Worm (Caenorhabditis elegans) whole organism, late embryonic: ENCODE data around the gene srx-88.

Experiments used
- C08G9.2 ChIP-seq: sonication (generic microtip); optimal IDR thresholded peaks from 2 replicates; lab custom pipeline; 2016; ENCODE audit warnings: mild to moderate bottlenecking, missing genetic modification characterization, moderate library complexity, missing compliant biosample characterization
- F13H6.1 ChIP-seq: sonication (generic microtip); optimal IDR thresholded peaks from 2 replicates; lab custom pipeline; 2016; ENCODE audit warnings: missing genetic modification characterization, missing compliant biosample characterization
- K02D7.2 ChIP-seq: sonication (generic microtip); optimal IDR thresholded peaks from 2 replicates; lab custom pipeline; 2017; ENCODE audit warnings: mild to moderate bottlenecking, missing genetic modification characterization, missing compliant biosample characterization
- K09A11.1 ChIP-seq: sonication (generic microtip); optimal IDR thresholded peaks from 2 replicates; lab custom pipeline; 2017; ENCODE audit warnings: antibody characterized with exemption, mild to moderate bottlenecking, missing genetic modification characterization, missing compliant biosample characterization; ENCODE audit not compliant: insufficient read depth
- Y22D7AL.16 ChIP-seq: sonication (generic microtip); optimal IDR thresholded peaks from 2 replicates; lab custom pipeline; 2016; ENCODE audit warnings: missing genetic modification characterization, missing compliant biosample characterization
- ama-1 ChIP-seq: fragments of 150-350 bp; optimal IDR thresholded peaks from 2 replicates; lab custom pipeline; 2014
- ceh-14 ChIP-seq: sonication (generic microtip); optimal IDR thresholded peaks from 2 replicates; lab custom pipeline; 2016; ENCODE audit warnings: missing genotype, missing genetic modification characterization, missing compliant biosample characterization
- ceh-18 ChIP-seq: sonication (generic microtip); optimal IDR thresholded peaks from 2 replicates; lab custom pipeline; 2016; ENCODE audit warnings: missing genetic modification characterization, missing compliant biosample characterization
- ceh-19 ChIP-seq: fragments of 200-800 bp; sonication (Bioruptor generic); optimal IDR thresholded peaks from 2 replicates; lab custom pipeline; 2018; ENCODE audit warnings: mild to moderate bottlenecking, missing genetic modification characterization, missing compliant biosample characterization
- ceh-2 ChIP-seq: sonication (generic microtip); optimal IDR thresholded peaks from 2 replicates; lab custom pipeline; 2016; ENCODE audit warnings: missing genotype, missing genetic modification characterization, missing compliant biosample characterization
- ceh-30 ChIP-seq: fragments of 150-350 bp; optimal IDR thresholded peaks from 2 replicates; lab custom pipeline; 2014; ENCODE audit warnings: missing biosample characterization, missing genetic modification characterization
- ceh-31 ChIP-seq: sonication (generic microtip); optimal IDR thresholded peaks from 2 replicates; lab custom pipeline; 2016; ENCODE audit warnings: missing genetic modification characterization, missing compliant biosample characterization
- ceh-48 ChIP-seq: sonication (generic microtip); optimal IDR thresholded peaks from 2 replicates; lab custom pipeline; 2016; ENCODE audit warnings: missing genetic modification characterization, inconsistent platforms, missing compliant biosample characterization
- che-1 ChIP-seq: sonication (generic microtip); optimal IDR thresholded peaks from 2 replicates; lab custom pipeline; 2016; ENCODE audit warnings: mild to moderate bottlenecking, missing genetic modification characterization, missing compliant biosample characterization
- dmd-4 ChIP-seq: sonication (generic microtip); optimal IDR thresholded peaks from 2 replicates; lab custom pipeline; 2016; ENCODE audit warnings: borderline replicate concordance, missing genetic modification characterization, missing compliant biosample characterization
- elt-2 ChIP-seq: sonication (generic microtip); optimal IDR thresholded peaks from 2 replicates; lab custom pipeline; 2016; ENCODE audit warnings: missing genetic modification reagents, missing genetic modification characterization, missing compliant biosample characterization
- eyg-1 ChIP-seq: sonication (generic microtip); optimal IDR thresholded peaks from 2 replicates; lab custom pipeline; 2016; ENCODE audit warnings: missing genotype, missing genetic modification characterization, missing compliant biosample characterization
- hlh-30 ChIP-seq: sonication (generic microtip); optimal IDR thresholded peaks from 2 replicates; lab custom pipeline; 2017; ENCODE audit warnings: antibody characterized with exemption, missing genetic modification characterization, missing compliant biosample characterization; ENCODE audit not compliant: insufficient read depth
- hlh-6 ChIP-seq: sonication (generic microtip); optimal IDR thresholded peaks from 2 replicates; lab custom pipeline; 2016; ENCODE audit warnings: missing genotype, missing genetic modification characterization, missing compliant biosample characterization
- lin-11 ChIP-seq: fragments of 200-800 bp; sonication (Bioruptor generic); optimal IDR thresholded peaks from 2 replicates; lab custom pipeline; 2018; ENCODE audit warnings: mild to moderate bottlenecking, missing genetic modification characterization, missing compliant biosample characterization
- madf-2 ChIP-seq: sonication (generic microtip); optimal IDR thresholded peaks from 2 replicates; lab custom pipeline; 2017; ENCODE audit warnings: missing genetic modification characterization, missing compliant biosample characterization
- mec-3 ChIP-seq: sonication (generic microtip); optimal IDR thresholded peaks from 2 replicates; lab custom pipeline; 2016; ENCODE audit warnings: borderline replicate concordance, missing genetic modification characterization, missing compliant biosample characterization
- nhr-232 ChIP-seq: sonication (generic microtip); optimal IDR thresholded peaks from 2 replicates; lab custom pipeline; 2016; ENCODE audit warnings: missing genetic modification characterization, missing compliant biosample characterization
- pat-9 ChIP-seq: fragments of 200-800 bp; sonication (Bioruptor generic); optimal IDR thresholded peaks from 2 replicates; lab custom pipeline; 2018; ENCODE audit warnings: mild to moderate bottlenecking, missing genetic modification characterization, moderate library complexity, missing compliant biosample characterization
- pros-1 ChIP-seq: fragments of 150-350 bp; optimal IDR thresholded peaks from 2 replicates; lab custom pipeline; 2014; ENCODE audit warnings: missing biosample characterization, missing genetic modification reagents, missing genetic modification characterization
- sdc-2 ChIP-seq: sonication (generic microtip); optimal IDR thresholded peaks from 2 replicates; lab custom pipeline; 2016; ENCODE audit warnings: missing genotype, missing genetic modification characterization, missing compliant biosample characterization
- sox-4 ChIP-seq: sonication (generic microtip); optimal IDR thresholded peaks from 2 replicates; lab custom pipeline; 2017; ENCODE audit warnings: mild to moderate bottlenecking, missing genetic modification characterization, inconsistent platforms, missing compliant biosample characterization
- ttx-3 ChIP-seq: sonication (generic microtip); optimal IDR thresholded peaks from 2 replicates; lab custom pipeline; 2016; ENCODE audit warnings: missing genetic modification reagents, missing genetic modification characterization, missing compliant biosample characterization
- unc-3 ChIP-seq, 2 experiments: fragments of 200-800 bp in 1 of 2; sonication (Bioruptor generic) in 1 of 2; sonication (generic microtip) in 1 of 2; conservative IDR thresholded peaks in 1 of 2; optimal IDR thresholded peaks in 1 of 2; 2 replicates each; pipeline versions ENCODE4 v1.3.6 to Lab custom; 2016 to 2022; ENCODE audit warnings: missing compliant biosample characterization in 2 of 2, missing genetic modification characterization in 2 of 2, missing genetic modification reagents in 1 of 2
- unc-42 ChIP-seq: sonication (generic microtip); optimal IDR thresholded peaks from 2 replicates; lab custom pipeline; 2016; ENCODE audit warnings: missing genotype, missing genetic modification characterization, missing compliant biosample characterization
- unc-86 ChIP-seq: sonication (generic microtip); optimal IDR thresholded peaks from 2 replicates; lab custom pipeline; 2016; ENCODE audit warnings: missing genetic modification characterization, missing compliant biosample characterization
- ztf-16 ChIP-seq: sonication (generic microtip); optimal IDR thresholded peaks from 2 replicates; lab custom pipeline; 2017; ENCODE audit warnings: missing genetic modification characterization, missing compliant biosample characterization

Gene srx-88

ce11 chrV:11624954-11625353 is 41.6 kb downstream of the srx-88 start:
- TF ChIP-seq pat-9: no peak
- no peak for TF ChIP-seq ceh-2
- no peak for TF ChIP-seq ceh-48 (tag; lab: Kevin White, UChicago)
- TF ChIP-seq F13H6.1 (tag; lab: Kevin White, UChicago): no peak
- no peak for TF ChIP-seq ceh-19 (GFP tag; lab: Kevin White, UChicago)
- TF ChIP-seq hlh-6 (tag; lab: Kevin White, UChicago): no peak
- no peak for TF ChIP-seq pros-1 (tag; lab: Kevin White, UChicago)

ce11 chrV:11627837-11628236 is 44.5 kb downstream of the srx-88 start:
- TF ChIP-seq ceh-2 (no peak), dmd-4 (tag; lab: Kevin White, UChicago) (no peak), K02D7.2 (tag; lab: Kevin White, UChicago) (no peak), sdc-2 (no peak), sox-4 (tag; lab: Kevin White, UChicago) (no peak), madf-2 (tag; lab: Kevin White, UChicago) (no peak), lin-11 (tag; lab: Kevin White, UChicago) (no peak), unc-42 (tag; lab: Kevin White, UChicago) (no peak), hlh-30 (no peak), mec-3 (no peak), unc-86 (tag; lab: Kevin White, UChicago) (no peak)

- TF ChIP-seq K09A11.1 (tag; lab: Kevin White, UChicago) (no peak), Y22D7AL.16 (no peak), elt-2 (peak; percentile 69), hlh-6 (tag; lab: Kevin White, UChicago) (no peak)
These were observed 46.1 kb downstream of the srx-88 start, which contains the start of gene F35B12.10 for ce11 chrV:11629222-11630026. TSS of gene F35B12.10 (minus strand) at chrV:11629272.

- TF ChIP-seq ceh-30 (tag; lab: Kevin White, UChicago) (no peak), ama-1 (no peak), ceh-18 (no peak), che-1 (tag; lab: Kevin White, UChicago) (no peak), mec-3 (no peak), ceh-31 (no peak), Y22D7AL.16 (no peak), ttx-3 (tag; lab: Kevin White, UChicago) (no peak), madf-2 (tag; lab: Kevin White, UChicago) (no peak), C08G9.2 (tag; lab: Kevin White, UChicago) (no peak), unc-3 (GFP tag; conservative IDR thresholded peaks at IDR 0.05; lab: Robert Waterston, UW) (no peak), unc-3 (tag; optimal IDR thresholded peaks at IDR 0.05; lab: Kevin White, UChicago) (no peak), eyg-1 (no peak), dmd-4 (tag; lab: Kevin White, UChicago) (no peak), unc-86 (tag; lab: Kevin White, UChicago) (no peak), nhr-232 (tag; lab: Kevin White, UChicago) (no peak), ceh-14 (no peak), hlh-30 (no peak), ceh-2 (no peak), ceh-48 (tag; lab: Kevin White, UChicago) (no peak), ztf-16 (tag; lab: Kevin White, UChicago) (no peak)
These were observed 47.8 kb downstream of the srx-88 start for ce11 chrV:11631128-11631527.
